Fruit fly (Drosophila melanogaster) whole organism, embryonic: ENCODE results near the gene RpL32.
A peak's percentile ranks its signal among the peaks of the same experiment; 100 is the strongest.

Experiments used
- Abd-B ChIP-seq: fragments of 200-800 bp; sonication (Bioruptor generic); optimal IDR thresholded peaks from 2 replicates; lab custom pipeline; 2018; ENCODE audit warnings: missing biosample characterization, mild to moderate bottlenecking, missing genetic modification characterization, moderate library complexity
- CG10147 ChIP-seq: fragments of 200-800 bp; sonication (Bioruptor generic); optimal IDR thresholded peaks from 2 replicates; lab custom pipeline; 2019; ENCODE audit warnings: missing biosample characterization, mild to moderate bottlenecking, missing genetic modification characterization, moderate library complexity
- CG12769 ChIP-seq: fragments of 200-800 bp; sonication (Bioruptor generic); optimal IDR thresholded peaks from 2 replicates; lab custom pipeline; 2019; ENCODE audit warnings: missing biosample characterization, mild to moderate bottlenecking, missing genetic modification characterization, moderate library complexity
- CG1602 ChIP-seq: fragments of 200-800 bp; sonication (Bioruptor generic); optimal IDR thresholded peaks from 3 replicates; lab custom pipeline; 2016; ENCODE audit warnings: missing biosample characterization, missing genetic modification characterization
- CG17186 ChIP-seq: fragments of 200-800 bp; sonication (Bioruptor generic); optimal IDR thresholded peaks from 3 replicates; lab custom pipeline; 2017; ENCODE audit warnings: missing biosample characterization, missing genetic modification reagents, missing genetic modification characterization
- CG6689 ChIP-seq: fragments of 200-800 bp; sonication (Bioruptor generic); IDR thresholded peaks from 2 replicates; pipeline ENCODE4 v1.3.6; 2022; ENCODE audit warnings: missing biosample characterization, missing genetic modification characterization
- CG6854 ChIP-seq: fragments of 200-800 bp; sonication (Bioruptor generic); optimal IDR thresholded peaks from 3 replicates; lab custom pipeline; 2017; ENCODE audit warnings: missing biosample characterization, mild to moderate bottlenecking, missing genetic modification characterization
- CG8478 ChIP-seq: fragments of >200 bp; optimal IDR thresholded peaks from 2 replicates; lab custom pipeline; 2018
- Chrac-16 ChIP-seq: fragments of 200-800 bp; sonication (Bioruptor generic); optimal IDR thresholded peaks from 3 replicates; lab custom pipeline; 2016; ENCODE audit warnings: missing biosample characterization, missing genetic modification characterization
- H15 ChIP-seq: fragments of 200-800 bp; sonication (Bioruptor generic); IDR thresholded peaks from 3 replicates; pipeline ENCODE4 v1.3.6; 2022; ENCODE audit warnings: missing biosample characterization, missing genetic modification characterization
- Rfx ChIP-seq: fragments of 200-800 bp; sonication (Bioruptor generic); IDR thresholded peaks from 2 replicates; pipeline ENCODE4 v1.3.6; 2022; ENCODE audit warnings: missing biosample characterization, missing genetic modification characterization
- Xbp1 ChIP-seq: fragments of 200-800 bp; sonication (Bioruptor generic); optimal IDR thresholded peaks from 3 replicates; lab custom pipeline; 2016; ENCODE audit warnings: missing biosample characterization, mild to moderate bottlenecking, missing genetic modification characterization
- ap ChIP-seq: fragments of 200-800 bp; sonication (Bioruptor generic); IDR thresholded peaks from 2 replicates; pipeline ENCODE4 v1.3.6; 2022; ENCODE audit warnings: missing biosample characterization, missing genetic modification characterization
- chm ChIP-seq: fragments of 200-800 bp; sonication (Bioruptor generic); IDR thresholded peaks from 2 replicates; pipeline ENCODE4 v1.3.6; 2022; ENCODE audit warnings: missing biosample characterization, missing genetic modification characterization
- corto ChIP-seq: fragments of 200-800 bp; sonication (Bioruptor generic); optimal IDR thresholded peaks from 2 replicates; lab custom pipeline; 2016; ENCODE audit warnings: missing biosample characterization, mild to moderate bottlenecking, missing genetic modification characterization, moderate library complexity
- pita ChIP-seq: fragments of 200-800 bp; sonication (Bioruptor generic); optimal IDR thresholded peaks from 2 replicates; lab custom pipeline; 2017; ENCODE audit warnings: missing biosample characterization, mild to moderate bottlenecking, missing genetic modification characterization
- psq ChIP-seq: fragments of 200-800 bp; sonication (Bioruptor generic); optimal IDR thresholded peaks from 2 replicates; lab custom pipeline; 2017; ENCODE audit warnings: missing biosample characterization, missing genetic modification characterization
- ranshi ChIP-seq: fragments of 200-800 bp; sonication (Bioruptor generic); IDR thresholded peaks from 2 replicates; pipeline ENCODE4 v1.3.6; 2022; ENCODE audit warnings: missing biosample characterization, missing genetic modification characterization
- vvl ChIP-seq: fragments of 200-800 bp; sonication (Bioruptor generic); IDR thresholded peaks from 2 replicates; pipeline ENCODE4 v1.3.6; 2022; ENCODE audit warnings: missing biosample characterization, missing genetic modification characterization

Gene RpL32

dm6 chr3R:29997607-29998236 lies 48.2 kb downstream of the RpL32 start, which contains the start of the genes CG15525 and CG11504 (continued):
- peak; percentile 54 for TF ChIP-seq Chrac-16 (GFP tag; lab: Kevin White, UChicago)
- TF ChIP-seq CG1602, result peak; percentile 52
- TF ChIP-seq psq (GFP tag; lab: Kevin White, UChicago), result no peak
- no peak for TF ChIP-seq CG10147 (GFP tag; lab: Kevin White, UChicago)
- TF ChIP-seq corto (GFP tag; lab: Kevin White, UChicago), result no peak
- peak; percentile 51 for TF ChIP-seq ap
- TF ChIP-seq CG17186 (GFP tag; lab: Kevin White, UChicago), result peak; percentile 71
- TF ChIP-seq chm (GFP tag; lab: Robert Waterston, UW), result 0 out of 2 replicates have a peak, but pooled peaks have one; percentile 34
- peak; percentile 62; the same call in 1 of the 2 replicates for TF ChIP-seq vvl (GFP tag; lab: Robert Waterston, UW)
- peak; percentile 86 for TF ChIP-seq Abd-B (GFP tag; lab: Kevin White, UChicago)
- TF ChIP-seq CG12769 (tag; lab: Kevin White, UChicago), result no peak
- TF ChIP-seq CG6689, result peak; percentile 53; the same call in 1 of the 2 replicates
- no peak for TF ChIP-seq CG6854 (GFP tag; lab: Kevin White, UChicago)
- peak; percentile 72 for TF ChIP-seq Rfx (GFP tag; lab: Robert Waterston, UW)
- TF ChIP-seq Xbp1 (GFP tag; lab: Kevin White, UChicago), result peak; percentile 72
- no peak for TF ChIP-seq pita (GFP tag; lab: Kevin White, UChicago)
- peak; percentile 58 for TF ChIP-seq ranshi (GFP tag; lab: Robert Waterston, UW)
- no peak for TF ChIP-seq CG8478
- TF ChIP-seq H15 (GFP tag; lab: Robert Waterston, UW), result no peak
